Worm (Caenorhabditis elegans): ENCODE measurements around the gene sel-5.

- TF ChIP-seq unc-39 (tag; optimal IDR thresholded peaks at IDR 0.05) (no peak), alr-1 (tag; optimal IDR thresholded peaks at IDR 0.05) (no peak)
Observed at ce11 chrIII:4584068-4584566, 5.9 kb upstream of the sel-5 start, which contains the start of gene F35G12.5.
